Fruit fly (Drosophila melanogaster) whole organism, prepupa: ENCODE data around the gene Gbs-76A.

Experiments used
- Blimp-1 ChIP-seq: fragments of 200-800 bp; sonication (Bioruptor generic); optimal IDR thresholded peaks from 3 replicates; lab custom pipeline; 2017; ENCODE audit warnings: missing biosample characterization, missing genetic modification characterization, mild to moderate bottlenecking, moderate library complexity, missing genetic modification reagents
- CG10669 ChIP-seq: fragments of 200-800 bp; sonication (Bioruptor generic); optimal IDR thresholded peaks from 3 replicates; lab custom pipeline; 2018; ENCODE audit warnings: missing biosample characterization, mild to moderate bottlenecking, missing genetic modification characterization, moderate library complexity
- CG11294 ChIP-seq: fragments of 200-800 bp; sonication (Bioruptor generic); IDR thresholded peaks from 2 replicates; pipeline ENCODE4 v1.3.6; 2022; ENCODE audit warnings: missing biosample characterization, missing genetic modification characterization
- CG11762 ChIP-seq: fragments of 200-800 bp; sonication (Bioruptor generic); optimal IDR thresholded peaks from 3 replicates; lab custom pipeline; 2016; ENCODE audit warnings: missing biosample characterization, missing genetic modification characterization; ENCODE audit not compliant: insufficient read depth
- CG1621 ChIP-seq: fragments of 200-800 bp; sonication (Bioruptor generic); optimal IDR thresholded peaks from 3 replicates; lab custom pipeline; 2018; ENCODE audit warnings: missing biosample characterization, mild to moderate bottlenecking, missing genetic modification characterization
- CG16779 ChIP-seq: fragments of 200-800 bp; sonication (Bioruptor generic); optimal IDR thresholded peaks from 3 replicates; lab custom pipeline; 2017; ENCODE audit warnings: missing biosample characterization, mild to moderate bottlenecking, missing genetic modification characterization
- CG3032 ChIP-seq: fragments of 200-800 bp; optimal IDR thresholded peaks from 2 replicates; lab custom pipeline; 2019; ENCODE audit warnings: missing biosample characterization, mild to moderate bottlenecking, missing genetic modification characterization, moderate library complexity
- CG31627 ChIP-seq: fragments of 200-800 bp; sonication (Bioruptor generic); optimal IDR thresholded peaks from 3 replicates; lab custom pipeline; 2016; ENCODE audit warnings: missing biosample characterization, missing genetic modification characterization
- CG32006 ChIP-seq: fragments of 200-800 bp; sonication (Bioruptor generic); optimal IDR thresholded peaks from 3 replicates; lab custom pipeline; 2017; ENCODE audit warnings: missing biosample characterization, mild to moderate bottlenecking, missing genetic modification characterization
- CG34406 ChIP-seq: fragments of 200-800 bp; sonication (Bioruptor generic); optimal IDR thresholded peaks from 3 replicates; lab custom pipeline; 2016; ENCODE audit warnings: missing biosample characterization, missing genetic modification characterization
- CG3919 ChIP-seq: fragments of 200-800 bp; sonication (Bioruptor generic); optimal IDR thresholded peaks from 3 replicates; lab custom pipeline; 2016; ENCODE audit warnings: missing biosample characterization, missing genetic modification characterization
- CG4318 ChIP-seq: fragments of 200-800 bp; sonication (Bioruptor generic); optimal IDR thresholded peaks from 3 replicates; lab custom pipeline; 2017; ENCODE audit warnings: missing biosample characterization, mild to moderate bottlenecking, missing genetic modification characterization
- CG6163 ChIP-seq: fragments of 200-800 bp; sonication (Bioruptor generic); IDR thresholded peaks from 3 replicates; pipeline ENCODE4 v1.3.6; 2022; ENCODE audit warnings: missing biosample characterization, missing genetic modification characterization
- CG6792 ChIP-seq: fragments of 200-800 bp; sonication (Bioruptor generic); optimal IDR thresholded peaks from 3 replicates; lab custom pipeline; 2016; ENCODE audit warnings: missing biosample characterization, missing genetic modification characterization
- CG6854 ChIP-seq: fragments of 200-800 bp; sonication (Bioruptor generic); optimal IDR thresholded peaks from 2 replicates; lab custom pipeline; 2017; ENCODE audit warnings: missing biosample characterization, mild to moderate bottlenecking, missing genetic modification characterization
- CG7368 ChIP-seq: fragments of 200-800 bp; sonication (Bioruptor generic); optimal IDR thresholded peaks from 3 replicates; lab custom pipeline; 2016; ENCODE audit warnings: missing biosample characterization, missing genetic modification characterization
- CG8119 ChIP-seq: fragments of 200-800 bp; sonication (Bioruptor generic); IDR thresholded peaks from 3 replicates; pipeline ENCODE4 v1.3.6; 2022; ENCODE audit warnings: missing biosample characterization, missing genetic modification characterization
- CG8319 ChIP-seq: fragments of 200-800 bp; sonication (Bioruptor generic); optimal IDR thresholded peaks from 3 replicates; lab custom pipeline; 2016; ENCODE audit warnings: missing biosample characterization, missing genetic modification characterization
- CG9139 ChIP-seq: fragments of 200-800 bp; sonication (Bioruptor generic); optimal IDR thresholded peaks from 3 replicates; lab custom pipeline; 2017; ENCODE audit warnings: missing biosample characterization, mild to moderate bottlenecking, missing genetic modification characterization
- Eip75B ChIP-seq: fragments of 200-800 bp; sonication (Bioruptor generic); optimal IDR thresholded peaks from 3 replicates; lab custom pipeline; 2016; ENCODE audit warnings: missing biosample characterization, missing genetic modification characterization
- Eip78C ChIP-seq: fragments of 200-800 bp; sonication (Bioruptor generic); peaks from one replicate; lab custom pipeline; 2016; ENCODE audit warnings: missing biosample characterization, missing genetic modification characterization
- Eip93F ChIP-seq: fragments of 200-800 bp; sonication (Bioruptor generic); optimal IDR thresholded peaks from 2 replicates; lab custom pipeline; 2016; ENCODE audit warnings: missing biosample characterization, mild to moderate bottlenecking, missing genetic modification characterization
- Ets21C ChIP-seq: fragments of 200-800 bp; sonication (Bioruptor generic); optimal IDR thresholded peaks from 3 replicates; lab custom pipeline; 2016; ENCODE audit warnings: missing biosample characterization, missing genetic modification characterization
- Ets96B ChIP-seq: fragments of 200-800 bp; optimal IDR thresholded peaks from 2 replicates; lab custom pipeline; 2019; ENCODE audit warnings: missing biosample characterization, mild to moderate bottlenecking, missing genetic modification characterization, moderate library complexity
- Hr38 ChIP-seq: sonication (Bioruptor generic); optimal IDR thresholded peaks from 2 replicates; lab custom pipeline; 2016; ENCODE audit warnings: missing biosample characterization, missing genetic modification characterization
- Hr39 ChIP-seq: fragments of 200-800 bp; sonication (Bioruptor generic); optimal IDR thresholded peaks from 2 replicates; lab custom pipeline; 2016; ENCODE audit warnings: missing biosample characterization, missing genetic modification characterization
- Hr4 ChIP-seq: fragments of 200-800 bp; sonication (Bioruptor generic); optimal IDR thresholded peaks from 3 replicates; lab custom pipeline; 2016; ENCODE audit warnings: missing biosample characterization, missing genetic modification characterization
- Met ChIP-seq: fragments of 200-800 bp; sonication (Bioruptor generic); optimal IDR thresholded peaks from 3 replicates; lab custom pipeline; 2016; ENCODE audit warnings: missing biosample characterization, missing genetic modification characterization
- Smox ChIP-seq: fragments of 200-800 bp; sonication (Bioruptor generic); optimal IDR thresholded peaks from 3 replicates; lab custom pipeline; 2016; ENCODE audit warnings: missing biosample characterization, missing genetic modification characterization
- Sox102F ChIP-seq: fragments of 200-800 bp; sonication (Bioruptor generic); optimal IDR thresholded peaks from 2 replicates; lab custom pipeline; 2016; ENCODE audit warnings: missing biosample characterization, mild to moderate bottlenecking, missing genetic modification characterization
- Sox15 ChIP-seq: fragments of 200-800 bp; sonication (Bioruptor generic); optimal IDR thresholded peaks from 3 replicates; lab custom pipeline; 2016; ENCODE audit warnings: missing biosample characterization, missing genetic modification characterization
- cyc ChIP-seq: fragments of 200-800 bp; sonication (Bioruptor generic); optimal IDR thresholded peaks from 3 replicates; lab custom pipeline; 2016; ENCODE audit warnings: missing biosample characterization, missing genetic modification characterization
- dsx ChIP-seq: fragments of 200-800 bp; optimal IDR thresholded peaks from 3 replicates; lab custom pipeline; 2019; ENCODE audit warnings: missing biosample characterization, mild to moderate bottlenecking, missing genetic modification characterization, moderate library complexity; ENCODE audit not compliant: poor library complexity, severe bottlenecking
- eg ChIP-seq: fragments of 200-800 bp; sonication (Bioruptor generic); IDR thresholded peaks from 3 replicates; pipeline ENCODE4 v1.3.6; 2022; ENCODE audit warnings: missing biosample characterization, missing genetic modification characterization
- esn ChIP-seq: fragments of 200-800 bp; sonication (Bioruptor generic); optimal IDR thresholded peaks from 2 replicates; lab custom pipeline; 2016; ENCODE audit warnings: missing biosample characterization, mild to moderate bottlenecking, missing genetic modification characterization, moderate library complexity
- fd59A ChIP-seq: fragments of 200-800 bp; sonication (Bioruptor generic); optimal IDR thresholded peaks from 2 replicates; lab custom pipeline; 2017; ENCODE audit warnings: missing biosample characterization, mild to moderate bottlenecking, missing genetic modification characterization, missing genetic modification reagents
- fd85E ChIP-seq: fragments of 200-800 bp; sonication (Bioruptor generic); optimal IDR thresholded peaks from 3 replicates; lab custom pipeline; 2016; ENCODE audit warnings: missing biosample characterization, missing genetic modification characterization
- lz ChIP-seq: fragments of 200-800 bp; sonication (Bioruptor generic); optimal IDR thresholded peaks from 3 replicates; lab custom pipeline; 2016; ENCODE audit warnings: missing biosample characterization, missing genetic modification characterization
- net ChIP-seq: fragments of 200-800 bp; sonication (Bioruptor generic); optimal IDR thresholded peaks from 3 replicates; lab custom pipeline; 2016; ENCODE audit warnings: missing biosample characterization, missing genetic modification characterization
- pdm3 ChIP-seq: fragments of 200-800 bp; sonication (Bioruptor generic); optimal IDR thresholded peaks from 3 replicates; lab custom pipeline; 2016; ENCODE audit warnings: missing biosample characterization, missing genetic modification characterization
- spab ChIP-seq: fragments of 200-800 bp; sonication (Bioruptor generic); optimal IDR thresholded peaks from 2 replicates; lab custom pipeline; 2017; ENCODE audit warnings: missing biosample characterization, mild to moderate bottlenecking, missing genetic modification characterization, missing genetic modification reagents
- ss ChIP-seq, 2 experiments: fragments of 200-800 bp; sonication (Bioruptor generic); optimal IDR thresholded peaks; 2 replicates in 1 of 2; 3 replicates in 1 of 2; lab custom pipeline; 2017 to 2018; ENCODE audit warnings: mild to moderate bottlenecking in 2 of 2, missing biosample characterization in 2 of 2, missing genetic modification characterization in 2 of 2, moderate library complexity in 1 of 2
- svp ChIP-seq: fragments of 200-800 bp; sonication (Bioruptor generic); peaks from one replicate; lab custom pipeline; 2016; ENCODE audit warnings: missing biosample characterization, missing genetic modification characterization
- topi ChIP-seq: fragments of 200-800 bp; sonication (Bioruptor generic); optimal IDR thresholded peaks from 3 replicates; lab custom pipeline; 2016; ENCODE audit warnings: missing biosample characterization, missing genetic modification characterization
- vri ChIP-seq: fragments of 200-800 bp; sonication (Bioruptor generic); optimal IDR thresholded peaks from 3 replicates; lab custom pipeline; 2016; ENCODE audit warnings: missing biosample characterization, mild to moderate bottlenecking, missing genetic modification characterization

Gbs-76A gene

DNA sequence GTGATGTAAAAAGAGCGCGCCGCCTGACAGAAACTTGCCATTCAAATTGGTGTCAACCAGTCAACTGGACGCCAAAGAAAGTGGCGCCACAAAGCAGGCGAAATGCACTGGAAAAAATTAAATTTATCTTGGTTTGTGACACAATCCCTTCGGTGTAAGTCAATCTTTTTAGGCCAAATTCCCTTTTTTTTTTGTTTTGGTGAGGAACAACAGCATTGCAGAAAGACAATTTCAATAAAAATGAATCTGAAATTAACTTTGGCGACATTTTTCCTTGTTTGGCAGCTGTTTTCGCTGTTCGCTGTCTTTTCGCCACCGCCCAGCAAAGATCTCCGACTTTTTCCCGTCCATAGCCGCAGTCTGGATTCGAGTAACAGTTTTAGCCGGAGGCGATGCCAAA lies 36.9 kb upstream of the Gbs-76A start (continued):
- no peak for TF ChIP-seq CG31627 (GFP tag; lab: Kevin White, UChicago)
- TF ChIP-seq CG34406 (GFP tag; lab: Kevin White, UChicago) = peak; percentile 7
- no peak for TF ChIP-seq CG16779 (tag; lab: Kevin White, UChicago)
- 0 out of 3 replicates have a peak, but pooled peaks have one; percentile 6 for TF ChIP-seq CG6163
- peak; percentile 53 for TF ChIP-seq CG6792 (GFP tag; lab: Kevin White, UChicago)
- peak; percentile 85 for TF ChIP-seq Eip78C (GFP tag; lab: Kevin White, UChicago)
- TF ChIP-seq CG11294 (GFP tag; lab: Robert Waterston, UW) = peak; percentile 22; the same call in 1 of the 2 replicates
- TF ChIP-seq fd85E = no peak
- no peak for TF ChIP-seq Blimp-1 (GFP tag; lab: Kevin White, UChicago)
- peak; percentile 77 for TF ChIP-seq CG8119 (GFP tag; lab: Robert Waterston, UW)
- peak; percentile 94 for TF ChIP-seq CG32006 (GFP tag; lab: Kevin White, UChicago)
- no peak for TF ChIP-seq Ets21C
- no peak for TF ChIP-seq CG9139 (GFP tag; lab: Kevin White, UChicago)
- no peak for TF ChIP-seq Smox (GFP tag; lab: Kevin White, UChicago)

- no peak for TF ChIP-seq Eip78C (GFP tag; lab: Kevin White, UChicago)
- no peak for TF ChIP-seq Hr39 (GFP tag; lab: Kevin White, UChicago)
- no peak for TF ChIP-seq Ets96B (tag; lab: Kevin White, UChicago)
- no peak for TF ChIP-seq svp
- no peak for TF ChIP-seq CG8319 (GFP tag; lab: Kevin White, UChicago)
- no peak for TF ChIP-seq Ets21C
- TF ChIP-seq CG34406 (GFP tag; lab: Kevin White, UChicago) = no peak
- no peak for TF ChIP-seq Hr4 (GFP tag; lab: Kevin White, UChicago)
- TF ChIP-seq CG32006 (GFP tag; lab: Kevin White, UChicago) = no peak
- no peak for TF ChIP-seq vri (GFP tag; lab: Kevin White, UChicago)
- no peak for TF ChIP-seq CG11762 (GFP tag; lab: Kevin White, UChicago)
- TF ChIP-seq eg (GFP tag; lab: Robert Waterston, UW) = no peak
- TF ChIP-seq CG7368 = no peak
- TF ChIP-seq dsx (GFP tag; lab: Kevin White, UChicago) = no peak
Measured at dm6 chr3L:19328076-19328475, 35.5 kb upstream of the Gbs-76A start.

dm6 chr3L:19327223-19327622 lies 34.7 kb upstream of the Gbs-76A start:
- TF ChIP-seq vri (GFP tag; lab: Kevin White, UChicago) (no peak), CG3032 (tag; lab: Kevin White, UChicago) (no peak), CG3919 (GFP tag; lab: Kevin White, UChicago) (no peak), CG6854 (GFP tag; lab: Kevin White, UChicago) (no peak), topi (GFP tag; lab: Kevin White, UChicago) (no peak), CG10669 (GFP tag; lab: Kevin White, UChicago) (no peak)

DNA sequence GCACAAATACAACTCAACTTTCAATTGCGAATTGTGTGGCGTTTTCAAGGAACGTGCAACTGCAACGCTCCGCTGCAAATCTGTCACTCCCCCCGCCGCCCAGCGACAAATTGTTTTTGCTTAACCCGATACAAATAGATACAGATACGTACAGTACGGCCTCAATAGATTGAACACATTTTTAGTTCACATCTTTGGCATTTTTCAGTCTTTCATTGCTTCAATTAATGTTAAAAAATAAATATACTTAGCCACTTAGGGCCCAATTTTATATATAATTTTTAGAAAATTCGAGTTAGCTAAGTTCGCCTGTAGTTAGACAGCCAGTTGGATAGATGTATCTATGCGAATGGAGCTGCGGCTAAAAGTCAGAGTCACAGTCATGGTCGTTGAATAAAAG lies 33.5 kb upstream of the Gbs-76A start:
- TF ChIP-seq lz (GFP tag; lab: Kevin White, UChicago) (no peak), CG3919 (GFP tag; lab: Kevin White, UChicago) (peak; percentile 48), Eip93F (GFP tag; lab: Kevin White, UChicago) (no peak), Met (no peak), fd59A (GFP tag; lab: Kevin White, UChicago) (no peak), CG11762 (GFP tag; lab: Kevin White, UChicago) (no peak), topi (GFP tag; lab: Kevin White, UChicago) (no peak), pdm3 (GFP tag; lab: Kevin White, UChicago) (peak; percentile 36), fd85E (no peak), CG11294 (GFP tag; lab: Robert Waterston, UW) (peak; percentile 74), CG6792 (GFP tag; lab: Kevin White, UChicago) (no peak), CG6854 (GFP tag; lab: Kevin White, UChicago) (no peak), net (peak; percentile 27), CG1621 (tag; lab: Kevin White, UChicago) (no peak), Blimp-1 (GFP tag; lab: Kevin White, UChicago) (no peak), CG8319 (GFP tag; lab: Kevin White, UChicago) (no peak), ss (GFP tag; optimal IDR thresholded peaks at IDR 0.05; lab: Kevin White, UChicago) (no peak), Sox15 (GFP tag; lab: Kevin White, UChicago) (no peak), esn (GFP tag; lab: Kevin White, UChicago) (no peak), spab (GFP tag; lab: Kevin White, UChicago) (no peak), CG34406 (GFP tag; lab: Kevin White, UChicago) (no peak), cyc (GFP tag; lab: Kevin White, UChicago) (no peak), CG4318 (GFP tag; lab: Kevin White, UChicago) (peak; percentile 65), Sox102F (no peak), Hr38 (no peak), Eip75B (no peak), CG9139 (GFP tag; lab: Kevin White, UChicago) (no peak)
